ENCODE assay signal across 3 worm cellular contexts in the genomic region with DNA sequence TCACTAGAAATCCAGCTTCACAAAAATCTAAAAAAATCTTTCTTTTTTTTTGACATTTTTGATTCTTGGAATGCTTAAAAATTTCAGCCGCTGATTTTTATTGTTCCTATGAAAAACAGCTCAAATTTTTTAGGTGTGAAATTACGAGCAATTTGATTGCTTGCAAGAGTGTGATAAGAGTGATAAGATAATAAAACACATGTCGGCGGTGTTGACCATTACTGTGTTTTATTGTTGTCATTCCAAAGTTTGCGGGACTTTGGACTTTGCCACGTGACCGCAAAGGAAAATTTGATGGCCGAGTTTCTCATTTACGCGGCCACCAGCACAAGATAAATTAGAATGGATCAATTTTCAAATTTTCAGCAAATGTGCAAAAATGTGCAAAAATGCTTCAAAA.
TF ChIP-seq lines count a peak whose summit lies in the region.

No protein-coding gene starts in this region.

TF ChIP-seq in whole organism, L1 larva, 84 proteins besides CTCF, POLR2A, EP300 and RAD21 (continued from another document):
- TF ChIP-seq isw-1 (GFP tag; IDR thresholded peaks at IDR 0.05; lab: Robert Waterston, UW) (no peak), sptf-1 (tag; optimal IDR thresholded peaks at IDR 0.05; lab: Kevin White, UChicago) (no peak), zip-4 (GFP tag; optimal IDR thresholded peaks at IDR 0.05; lab: Kevin White, UChicago) (no peak), unc-62 (GFP tag; optimal IDR thresholded peaks at IDR 0.05; lab: Kevin White, UChicago) (no peak), jun-1 (tag; optimal IDR thresholded peaks at IDR 0.05; lab: Kevin White, UChicago) (no peak), ceh-63 (GFP tag; optimal IDR thresholded peaks at IDR 0.05; lab: Kevin White, UChicago) (no peak), Y116A8C.19 (tag; optimal IDR thresholded peaks at IDR 0.05; lab: Kevin White, UChicago; ENCODE audit: borderline replicate concordance) (no peak), nhr-20 (tag; optimal IDR thresholded peaks at IDR 0.05; lab: Kevin White, UChicago) (peak; percentile 32), ztf-11 (tag; optimal IDR thresholded peaks at IDR 0.05; lab: Kevin White, UChicago) (no peak), tlp-1 (tag; optimal IDR thresholded peaks at IDR 0.05; lab: Kevin White, UChicago) (peak; percentile 84), alr-1 (tag; optimal IDR thresholded peaks at IDR 0.05; lab: Kevin White, UChicago; ENCODE audit: borderline replicate concordance) (no peak), C16A3.4 (tag; optimal IDR thresholded peaks at IDR 0.05; lab: Kevin White, UChicago) (no peak), ceh-8 (GFP tag; optimal IDR thresholded peaks at IDR 0.05; lab: Kevin White, UChicago) (no peak), nhr-84 (tag; optimal IDR thresholded peaks at IDR 0.05; lab: Kevin White, UChicago) (no peak), snpc-4 (tag; optimal IDR thresholded peaks at IDR 0.05; lab: Kevin White, UChicago) (no peak), dpl-1 (GFP tag; optimal IDR thresholded peaks at IDR 0.05; lab: Kevin White, UChicago) (peak in 1 of 3 experiments; percentile 18), sup-37 (GFP tag; optimal IDR thresholded peaks at IDR 0.05; lab: Kevin White, UChicago) (no peak), lin-35 (GFP tag; optimal IDR thresholded peaks at IDR 0.05; lab: Kevin White, UChicago) (peak in 1 of 2 experiments; percentile 48), skn-1 (tag; optimal IDR thresholded peaks at IDR 0.05; lab: Kevin White, UChicago) (no peak), tbx-2 (tag; optimal IDR thresholded peaks at IDR 0.05; lab: Kevin White, UChicago) (no peak), fkh-10 (GFP tag; optimal IDR thresholded peaks at IDR 0.05; lab: Kevin White, UChicago) (no peak), aly-2 (tag; optimal IDR thresholded peaks at IDR 0.05; lab: Kevin White, UChicago) (no peak), nhr-11 (tag; optimal IDR thresholded peaks at IDR 0.05; lab: Kevin White, UChicago) (no peak), dsc-1 (tag; optimal IDR thresholded peaks at IDR 0.05; lab: Kevin White, UChicago) (no peak), sox-4 (tag; optimal IDR thresholded peaks at IDR 0.05; lab: Kevin White, UChicago) (no peak), elt-2 (tag; optimal IDR thresholded peaks at IDR 0.05; lab: Kevin White, UChicago) (peak; percentile 94), blmp-1 (tag; optimal IDR thresholded peaks at IDR 0.05; lab: Kevin White, UChicago) (no peak), grh-1 (GFP tag; IDR thresholded peaks at IDR 0.05; lab: Robert Waterston, UW) (no peak), pqm-1 (tag; optimal IDR thresholded peaks at IDR 0.05; lab: Kevin White, UChicago) (no peak), ceh-82 (tag; optimal IDR thresholded peaks at IDR 0.05; lab: Kevin White, UChicago) (no peak), lin-14 (GFP tag; optimal IDR thresholded peaks at IDR 0.05; lab: Kevin White, UChicago) (peak; percentile 21), nhr-77 (tag; optimal IDR thresholded peaks at IDR 0.05; lab: Kevin White, UChicago) (no peak), lin-13 (GFP tag; optimal IDR thresholded peaks at IDR 0.05; lab: Kevin White, UChicago) (no peak), elt-3 (tag; optimal IDR thresholded peaks at IDR 0.05; lab: Kevin White, UChicago) (peak in 2 of 6 experiments; percentile 40 to 72), fos-1 (tag; optimal IDR thresholded peaks at IDR 0.05; lab: Kevin White, UChicago) (no peak)
TF ChIP-seq in whole organism, L1 larva: peak in this region for 11.

TF ChIP-seq in whole organism, L2 larva, 48 proteins besides CTCF, POLR2A, EP300 and RAD21 (continued from another document):
- TF ChIP-seq sem-4 (tag; optimal IDR thresholded peaks at IDR 0.05; lab: Kevin White, UChicago) (no peak), ceh-16 (tag; optimal IDR thresholded peaks at IDR 0.05; lab: Kevin White, UChicago) (no peak), elt-1 (tag; optimal IDR thresholded peaks at IDR 0.05; lab: Kevin White, UChicago) (no peak), nhr-77 (tag; optimal IDR thresholded peaks at IDR 0.05; lab: Kevin White, UChicago) (no peak), fos-1 (tag; optimal IDR thresholded peaks at IDR 0.05; lab: Kevin White, UChicago) (peak; percentile 42), nhr-25 (tag; optimal IDR thresholded peaks at IDR 0.05; lab: Kevin White, UChicago) (no peak), unc-39 (tag; optimal IDR thresholded peaks at IDR 0.05; lab: Kevin White, UChicago) (no peak)

TF ChIP-seq in whole organism, L4 larva, 104 proteins besides CTCF, POLR2A, EP300 and RAD21 (continued from another document):
- TF ChIP-seq rbr-2 (tag; optimal IDR thresholded peaks at IDR 0.05; lab: Kevin White, UChicago): no peak
- TF ChIP-seq nhr-28 (tag; optimal IDR thresholded peaks at IDR 0.05; lab: Kevin White, UChicago): peak; percentile 89
- TF ChIP-seq mxl-2 (GFP tag; conservative IDR thresholded peaks at IDR 0.05; lab: Robert Waterston, UW): no peak
- TF ChIP-seq F10B5.3 (tag; optimal IDR thresholded peaks at IDR 0.05; lab: Kevin White, UChicago): no peak
- TF ChIP-seq dve-1 (tag; optimal IDR thresholded peaks at IDR 0.05; lab: Kevin White, UChicago; ENCODE audit: insufficient read depth): peak; percentile 78
- no peak for TF ChIP-seq sdz-12 (GFP tag; optimal IDR thresholded peaks at IDR 0.05; lab: Kevin White, UChicago)
- TF ChIP-seq pqm-1 (tag; optimal IDR thresholded peaks at IDR 0.05; lab: Kevin White, UChicago): peak; percentile 61
- TF ChIP-seq nhr-41 (GFP tag; IDR thresholded peaks at IDR 0.05; lab: Robert Waterston, UW): no peak
- TF ChIP-seq ztf-7 (tag; optimal IDR thresholded peaks at IDR 0.05; lab: Kevin White, UChicago): no peak
- TF ChIP-seq attf-4 (tag; optimal IDR thresholded peaks at IDR 0.05; lab: Kevin White, UChicago): no peak
- TF ChIP-seq duxl-1 (tag; optimal IDR thresholded peaks at IDR 0.05; lab: Kevin White, UChicago; ENCODE audit: poor library complexity): no peak
- TF ChIP-seq lin-38 (GFP tag; IDR thresholded peaks at IDR 0.05; lab: Robert Waterston, UW): 0 out of 2 replicates have a peak, but pooled peaks have one; percentile 5
- TF ChIP-seq aha-1 (tag; lab: Kevin White, UChicago): peak; percentile 60
- TF ChIP-seq hmg-1.1 (GFP tag; IDR thresholded peaks at IDR 0.05; lab: Robert Waterston, UW): no peak
- TF ChIP-seq daf-16 (GFP tag; optimal IDR thresholded peaks at IDR 0.05; lab: Kevin White, UChicago): no peak
- TF ChIP-seq daf-16 (tag; optimal IDR thresholded peaks at IDR 0.05; lab: Kevin White, UChicago): peak; percentile 95
- TF ChIP-seq php-3 (GFP tag; IDR thresholded peaks at IDR 0.05; lab: Robert Waterston, UW): peak; percentile 100
- no peak for TF ChIP-seq ceh-28 (tag; optimal IDR thresholded peaks at IDR 0.05; lab: Kevin White, UChicago)
- peak; percentile 56; the same call in 1 of the 2 replicates for TF ChIP-seq tra-1 (GFP tag; IDR thresholded peaks at IDR 0.05; lab: Robert Waterston, UW)
- no peak for TF ChIP-seq dmd-9 (GFP tag; IDR thresholded peaks at IDR 0.05; lab: Robert Waterston, UW)
- TF ChIP-seq saeg-2 (GFP tag; IDR thresholded peaks at IDR 0.05; lab: Robert Waterston, UW): no peak
- TF ChIP-seq vab-7 (GFP tag; IDR thresholded peaks at IDR 0.05; lab: Robert Waterston, UW): no peak
- peak; percentile 72 for TF ChIP-seq dmd-6 (GFP tag; IDR thresholded peaks at IDR 0.05; lab: Robert Waterston, UW)
- TF ChIP-seq nhr-111 (GFP tag; optimal IDR thresholded peaks at IDR 0.05; lab: Kevin White, UChicago): no peak
- TF ChIP-seq ctbp-1 (GFP tag; IDR thresholded peaks at IDR 0.05; lab: Robert Waterston, UW): no peak
- no peak for TF ChIP-seq nhr-25 (tag; optimal IDR thresholded peaks at IDR 0.05; lab: Kevin White, UChicago; ENCODE audit: borderline replicate concordance, insufficient read depth)
- TF ChIP-seq lin-39 (tag; optimal IDR thresholded peaks at IDR 0.05; lab: Kevin White, UChicago): no peak
- peak; percentile 60 for TF ChIP-seq hlh-30 (tag; optimal IDR thresholded peaks at IDR 0.05; lab: Kevin White, UChicago; ENCODE audit: insufficient read depth)
- TF ChIP-seq mdl-1 (tag; optimal IDR thresholded peaks at IDR 0.05; lab: Kevin White, UChicago): peak in 1 of 2 experiments; percentile 62
- peak; percentile 9 for TF ChIP-seq mxl-3 (GFP tag; optimal IDR thresholded peaks at IDR 0.05; lab: Kevin White, UChicago)
- no peak for TF ChIP-seq ceh-44 (GFP tag; IDR thresholded peaks at IDR 0.05; lab: Robert Waterston, UW)
- TF ChIP-seq lim-7 (GFP tag; IDR thresholded peaks at IDR 0.05; lab: Robert Waterston, UW): no peak
- no peak for TF ChIP-seq mdt-29 (GFP tag; IDR thresholded peaks at IDR 0.05; lab: Robert Waterston, UW)
- TF ChIP-seq lsy-2 (tag; optimal IDR thresholded peaks at IDR 0.05; lab: Kevin White, UChicago): no peak
- no peak for TF ChIP-seq Y75B8A.6 (GFP tag; IDR thresholded peaks at IDR 0.05; lab: Robert Waterston, UW)
- TF ChIP-seq ceh-20 (GFP tag; IDR thresholded peaks at IDR 0.05; lab: Robert Waterston, UW): peak; percentile 51; the same call in 1 of the 2 replicates
- no peak for TF ChIP-seq F26F4.8 (GFP tag; conservative IDR thresholded peaks at IDR 0.05; lab: Robert Waterston, UW)
- no peak for TF ChIP-seq ceh-62 (tag; optimal IDR thresholded peaks at IDR 0.05; lab: Kevin White, UChicago)
